Worm (Caenorhabditis elegans): ENCODE data around the gene ZK899.5.
"Not testable (repeated sequence)": the region's sequence is repeated elsewhere in the genome, so short reads cannot be mapped to it uniquely, and the experiment has no call there.

ZK899.5 gene

ce11 chrX:9460834-9461233 lies at the start of gene ZK899.5:
Gene ZK899.5 (minus strand): TSS chrX:9460934.
- not testable (repeated sequence) for TF ChIP-seq ama-1 (optimal IDR thresholded peaks at IDR 0.05); sea-1 (GFP tag; conservative IDR thresholded peaks at IDR 0.05); F13C5.2 (tag; optimal IDR thresholded peaks at IDR 0.05)

ce11 chrX:9510448-9510847 lies 49.7 kb upstream of the ZK899.5 start:
- TF ChIP-seq scrt-1 (GFP tag; IDR thresholded peaks at IDR 0.05): no peak
- TF ChIP-seq F13C5.2 (tag; optimal IDR thresholded peaks at IDR 0.05): no peak
- no peak for TF ChIP-seq ceh-36 (tag; optimal IDR thresholded peaks at IDR 0.05)
- no peak for TF ChIP-seq sea-1 (GFP tag; conservative IDR thresholded peaks at IDR 0.05)
- TF ChIP-seq tbx-37 (GFP tag; conservative IDR thresholded peaks at IDR 0.05): no peak
- no peak for TF ChIP-seq hmbx-1 (tag; optimal IDR thresholded peaks at IDR 0.05)
- no peak for TF ChIP-seq ama-1 (optimal IDR thresholded peaks at IDR 0.05)
- TF ChIP-seq ceh-13 (GFP tag; optimal IDR thresholded peaks at IDR 0.05): no peak
- TF ChIP-seq flt-1 (GFP tag; IDR thresholded peaks at IDR 0.05): no peak
- TF ChIP-seq aly-1 (tag; optimal IDR thresholded peaks at IDR 0.05): no peak
- TF ChIP-seq hnd-1 (tag; optimal IDR thresholded peaks at IDR 0.05): no peak
- no peak for TF ChIP-seq ets-7 (tag; optimal IDR thresholded peaks at IDR 0.05)
- no peak for TF ChIP-seq tbx-11 (GFP tag; IDR thresholded peaks at IDR 0.05)
- TF ChIP-seq hmg-4 (GFP tag; optimal IDR thresholded peaks at IDR 0.05): no peak
- TF ChIP-seq B0310.2 (tag; optimal IDR thresholded peaks at IDR 0.05): no peak
- TF ChIP-seq pes-1 (GFP tag; IDR thresholded peaks at IDR 0.05): no peak

ce11 chrX:9509922-9510321 lies 49.2 kb upstream of the ZK899.5 start:
- TF ChIP-seq ceh-13 (GFP tag; optimal IDR thresholded peaks at IDR 0.05) (no peak), pes-1 (GFP tag; IDR thresholded peaks at IDR 0.05) (no peak), tra-4 (tag; optimal IDR thresholded peaks at IDR 0.05) (no peak), hmg-4 (GFP tag; optimal IDR thresholded peaks at IDR 0.05) (no peak), ama-1 (optimal IDR thresholded peaks at IDR 0.05) (no peak), ets-7 (tag; optimal IDR thresholded peaks at IDR 0.05) (no peak), B0310.2 (tag; optimal IDR thresholded peaks at IDR 0.05) (no peak), F13C5.2 (tag; optimal IDR thresholded peaks at IDR 0.05) (no peak), tbx-37 (GFP tag; conservative IDR thresholded peaks at IDR 0.05) (no peak), hmbx-1 (tag; optimal IDR thresholded peaks at IDR 0.05) (no peak), sea-1 (GFP tag; conservative IDR thresholded peaks at IDR 0.05) (no peak), scrt-1 (GFP tag; IDR thresholded peaks at IDR 0.05) (no peak), flt-1 (GFP tag; IDR thresholded peaks at IDR 0.05) (no peak), hnd-1 (tag; optimal IDR thresholded peaks at IDR 0.05) (no peak), tbx-11 (GFP tag; IDR thresholded peaks at IDR 0.05) (no peak), aly-1 (tag; optimal IDR thresholded peaks at IDR 0.05) (no peak), ceh-36 (tag; optimal IDR thresholded peaks at IDR 0.05) (no peak)

ce11 chrX:9509516-9509915 lies 48.8 kb upstream of the ZK899.5 start:
- TF ChIP-seq scrt-1 (GFP tag; IDR thresholded peaks at IDR 0.05) (no peak), B0310.2 (tag; optimal IDR thresholded peaks at IDR 0.05) (no peak), sea-1 (GFP tag; conservative IDR thresholded peaks at IDR 0.05) (no peak), tbx-37 (GFP tag; conservative IDR thresholded peaks at IDR 0.05) (no peak), pes-1 (GFP tag; IDR thresholded peaks at IDR 0.05) (no peak)

- TF ChIP-seq hmg-4 (GFP tag; optimal IDR thresholded peaks at IDR 0.05): no peak
- no peak for TF ChIP-seq ceh-13 (GFP tag; optimal IDR thresholded peaks at IDR 0.05)
Observed at ce11 chrX:9508426-9509010, 47.8 kb upstream of the ZK899.5 start.

- TF ChIP-seq hnd-1 (tag; optimal IDR thresholded peaks at IDR 0.05) (no peak), ets-7 (tag; optimal IDR thresholded peaks at IDR 0.05) (no peak), hmbx-1 (tag; optimal IDR thresholded peaks at IDR 0.05) (no peak), ama-1 (optimal IDR thresholded peaks at IDR 0.05) (no peak)
Observed at ce11 chrX:9506341-9506740, 45.6 kb upstream of the ZK899.5 start.

ce11 chrX:9504911-9505397 lies 44.2 kb upstream of the ZK899.5 start:
- TF ChIP-seq hmg-4 (GFP tag; optimal IDR thresholded peaks at IDR 0.05) (peak; percentile 4), hmbx-1 (tag; optimal IDR thresholded peaks at IDR 0.05) (no peak), scrt-1 (GFP tag; IDR thresholded peaks at IDR 0.05) (peak; percentile 44; the same call in 1 of the 2 replicates)

ce11 chrX:9504221-9504620 lies 43.5 kb upstream of the ZK899.5 start:
- no peak for TF ChIP-seq hnd-1 (tag; optimal IDR thresholded peaks at IDR 0.05)
- no peak for TF ChIP-seq flt-1 (GFP tag; IDR thresholded peaks at IDR 0.05)
- TF ChIP-seq ceh-13 (GFP tag; optimal IDR thresholded peaks at IDR 0.05): no peak
- no peak for TF ChIP-seq tra-4 (tag; optimal IDR thresholded peaks at IDR 0.05)

- no peak for TF ChIP-seq F13C5.2 (tag; optimal IDR thresholded peaks at IDR 0.05)
- no peak for TF ChIP-seq aly-1 (tag; optimal IDR thresholded peaks at IDR 0.05)
- TF ChIP-seq hmg-4 (GFP tag; optimal IDR thresholded peaks at IDR 0.05): no peak
- TF ChIP-seq ama-1 (optimal IDR thresholded peaks at IDR 0.05): no peak
- TF ChIP-seq B0310.2 (tag; optimal IDR thresholded peaks at IDR 0.05): no peak
Observed at ce11 chrX:9499355-9499754, 38.6 kb upstream of the ZK899.5 start.

Data from whole organism, early embryonic.